Fruit fly (Drosophila melanogaster): Measurements from ENCODE around the gene CecB.

dm6 chr3R:30193826-30194225 lies 19.8 kb downstream of the CecB start:
- no peak for TF ChIP-seq ttk (optimal IDR thresholded peaks at IDR 0.05)
- no peak for TF ChIP-seq h (optimal IDR thresholded peaks at IDR 0.05)
- TF ChIP-seq psq (optimal IDR thresholded peaks at IDR 0.05), result no peak
- TF ChIP-seq Myc (optimal IDR thresholded peaks at IDR 0.05), result no peak
